Fruit fly (Drosophila melanogaster) whole organism, prepupa: ENCODE data around the gene CG7728.

Experiments used
- CG10669 ChIP-seq: fragments of 200-800 bp; sonication (Bioruptor generic); optimal IDR thresholded peaks from 3 replicates; lab custom pipeline; 2018; ENCODE audit warnings: missing biosample characterization, mild to moderate bottlenecking, missing genetic modification characterization, moderate library complexity
- CG11294 ChIP-seq: fragments of 200-800 bp; sonication (Bioruptor generic); IDR thresholded peaks from 2 replicates; pipeline ENCODE4 v1.3.6; 2022; ENCODE audit warnings: missing biosample characterization, missing genetic modification characterization
- CG11902 ChIP-seq: fragments of 200-800 bp; sonication (Bioruptor generic); optimal IDR thresholded peaks from 3 replicates; lab custom pipeline; 2016; ENCODE audit warnings: missing biosample characterization, missing genetic modification characterization
- CG15336 ChIP-seq: fragments of 200-800 bp; sonication (Bioruptor generic); IDR thresholded peaks from 2 replicates; pipeline ENCODE4 v1.3.6; 2022; ENCODE audit warnings: missing biosample characterization, missing genetic modification characterization
- CG1621 ChIP-seq: fragments of 200-800 bp; sonication (Bioruptor generic); optimal IDR thresholded peaks from 3 replicates; lab custom pipeline; 2018; ENCODE audit warnings: missing biosample characterization, mild to moderate bottlenecking, missing genetic modification characterization
- CG16779 ChIP-seq: fragments of 200-800 bp; sonication (Bioruptor generic); optimal IDR thresholded peaks from 3 replicates; lab custom pipeline; 2017; ENCODE audit warnings: missing biosample characterization, mild to moderate bottlenecking, missing genetic modification characterization
- CG3032 ChIP-seq: fragments of 200-800 bp; optimal IDR thresholded peaks from 2 replicates; lab custom pipeline; 2019; ENCODE audit warnings: missing biosample characterization, mild to moderate bottlenecking, missing genetic modification characterization, moderate library complexity
- CG31627 ChIP-seq: fragments of 200-800 bp; sonication (Bioruptor generic); optimal IDR thresholded peaks from 3 replicates; lab custom pipeline; 2016; ENCODE audit warnings: missing biosample characterization, missing genetic modification characterization
- CG34406 ChIP-seq: fragments of 200-800 bp; sonication (Bioruptor generic); optimal IDR thresholded peaks from 3 replicates; lab custom pipeline; 2016; ENCODE audit warnings: missing biosample characterization, missing genetic modification characterization
- CG3919 ChIP-seq: fragments of 200-800 bp; sonication (Bioruptor generic); optimal IDR thresholded peaks from 3 replicates; lab custom pipeline; 2016; ENCODE audit warnings: missing biosample characterization, missing genetic modification characterization
- CG4318 ChIP-seq: fragments of 200-800 bp; sonication (Bioruptor generic); optimal IDR thresholded peaks from 3 replicates; lab custom pipeline; 2017; ENCODE audit warnings: missing biosample characterization, mild to moderate bottlenecking, missing genetic modification characterization
- CG6163 ChIP-seq: fragments of 200-800 bp; sonication (Bioruptor generic); IDR thresholded peaks from 3 replicates; pipeline ENCODE4 v1.3.6; 2022; ENCODE audit warnings: missing biosample characterization, missing genetic modification characterization
- CG6276 ChIP-seq: fragments of 200-800 bp; sonication (Bioruptor generic); optimal IDR thresholded peaks from 2 replicates; lab custom pipeline; 2017; ENCODE audit warnings: missing biosample characterization, mild to moderate bottlenecking, missing genetic modification characterization
- CG6792 ChIP-seq: fragments of 200-800 bp; sonication (Bioruptor generic); optimal IDR thresholded peaks from 3 replicates; lab custom pipeline; 2016; ENCODE audit warnings: missing biosample characterization, missing genetic modification characterization
- CG6808 ChIP-seq: fragments of 200-800 bp; sonication (Bioruptor generic); optimal IDR thresholded peaks from 3 replicates; lab custom pipeline; 2017; ENCODE audit warnings: missing biosample characterization, missing genetic modification characterization, mild to moderate bottlenecking, moderate library complexity, missing genetic modification reagents
- CG6854 ChIP-seq: fragments of 200-800 bp; sonication (Bioruptor generic); optimal IDR thresholded peaks from 2 replicates; lab custom pipeline; 2017; ENCODE audit warnings: missing biosample characterization, mild to moderate bottlenecking, missing genetic modification characterization
- CG7368 ChIP-seq: fragments of 200-800 bp; sonication (Bioruptor generic); optimal IDR thresholded peaks from 3 replicates; lab custom pipeline; 2016; ENCODE audit warnings: missing biosample characterization, missing genetic modification characterization
- CG8319 ChIP-seq: fragments of 200-800 bp; sonication (Bioruptor generic); optimal IDR thresholded peaks from 3 replicates; lab custom pipeline; 2016; ENCODE audit warnings: missing biosample characterization, missing genetic modification characterization
- CG8632 ChIP-seq: fragments of 200-800 bp; sonication (Bioruptor generic); optimal IDR thresholded peaks from 3 replicates; lab custom pipeline; 2016; ENCODE audit warnings: missing biosample characterization, missing genetic modification characterization
- CG9139 ChIP-seq: fragments of 200-800 bp; sonication (Bioruptor generic); optimal IDR thresholded peaks from 3 replicates; lab custom pipeline; 2017; ENCODE audit warnings: missing biosample characterization, mild to moderate bottlenecking, missing genetic modification characterization
- Eip75B ChIP-seq: fragments of 200-800 bp; sonication (Bioruptor generic); optimal IDR thresholded peaks from 3 replicates; lab custom pipeline; 2016; ENCODE audit warnings: missing biosample characterization, missing genetic modification characterization
- Eip78C ChIP-seq: fragments of 200-800 bp; sonication (Bioruptor generic); peaks from one replicate; lab custom pipeline; 2016; ENCODE audit warnings: missing biosample characterization, missing genetic modification characterization
- Eip93F ChIP-seq: fragments of 200-800 bp; sonication (Bioruptor generic); optimal IDR thresholded peaks from 2 replicates; lab custom pipeline; 2016; ENCODE audit warnings: missing biosample characterization, mild to moderate bottlenecking, missing genetic modification characterization
- Ets21C ChIP-seq: fragments of 200-800 bp; sonication (Bioruptor generic); optimal IDR thresholded peaks from 3 replicates; lab custom pipeline; 2016; ENCODE audit warnings: missing biosample characterization, missing genetic modification characterization
- Ets96B ChIP-seq: fragments of 200-800 bp; optimal IDR thresholded peaks from 2 replicates; lab custom pipeline; 2019; ENCODE audit warnings: missing biosample characterization, mild to moderate bottlenecking, missing genetic modification characterization, moderate library complexity
- Hr38 ChIP-seq: sonication (Bioruptor generic); optimal IDR thresholded peaks from 2 replicates; lab custom pipeline; 2016; ENCODE audit warnings: missing biosample characterization, missing genetic modification characterization
- Hr39 ChIP-seq: fragments of 200-800 bp; sonication (Bioruptor generic); optimal IDR thresholded peaks from 2 replicates; lab custom pipeline; 2016; ENCODE audit warnings: missing biosample characterization, missing genetic modification characterization
- Hr4 ChIP-seq: fragments of 200-800 bp; sonication (Bioruptor generic); optimal IDR thresholded peaks from 3 replicates; lab custom pipeline; 2016; ENCODE audit warnings: missing biosample characterization, missing genetic modification characterization
- Met ChIP-seq: fragments of 200-800 bp; sonication (Bioruptor generic); optimal IDR thresholded peaks from 3 replicates; lab custom pipeline; 2016; ENCODE audit warnings: missing biosample characterization, missing genetic modification characterization
- OdsH ChIP-seq: fragments of 200-800 bp; sonication (Bioruptor generic); optimal IDR thresholded peaks from 3 replicates; lab custom pipeline; 2016; ENCODE audit warnings: missing biosample characterization, missing genetic modification characterization
- Smox ChIP-seq: fragments of 200-800 bp; sonication (Bioruptor generic); optimal IDR thresholded peaks from 3 replicates; lab custom pipeline; 2016; ENCODE audit warnings: missing biosample characterization, missing genetic modification characterization
- Sox102F ChIP-seq: fragments of 200-800 bp; sonication (Bioruptor generic); optimal IDR thresholded peaks from 2 replicates; lab custom pipeline; 2016; ENCODE audit warnings: missing biosample characterization, mild to moderate bottlenecking, missing genetic modification characterization
- Sox14 ChIP-seq: fragments of 200-800 bp; sonication (Bioruptor generic); optimal IDR thresholded peaks from 3 replicates; lab custom pipeline; 2016; ENCODE audit warnings: missing biosample characterization, missing genetic modification characterization
- achi ChIP-seq: fragments of 200-800 bp; sonication (Bioruptor generic); optimal IDR thresholded peaks from 3 replicates; lab custom pipeline; 2016; ENCODE audit warnings: missing biosample characterization, missing genetic modification characterization
- acj6 ChIP-seq: fragments of 200-800 bp; sonication (Bioruptor generic); optimal IDR thresholded peaks from 3 replicates; lab custom pipeline; 2016; ENCODE audit warnings: missing biosample characterization, missing genetic modification characterization
- cyc ChIP-seq: fragments of 200-800 bp; sonication (Bioruptor generic); optimal IDR thresholded peaks from 3 replicates; lab custom pipeline; 2016; ENCODE audit warnings: missing biosample characterization, missing genetic modification characterization
- dac ChIP-seq: fragments of 200-800 bp; sonication (Bioruptor generic); optimal IDR thresholded peaks from 2 replicates; lab custom pipeline; 2017; ENCODE audit warnings: missing biosample characterization, mild to moderate bottlenecking, missing genetic modification characterization
- dsx ChIP-seq: fragments of 200-800 bp; optimal IDR thresholded peaks from 3 replicates; lab custom pipeline; 2019; ENCODE audit warnings: missing biosample characterization, mild to moderate bottlenecking, missing genetic modification characterization, moderate library complexity; ENCODE audit not compliant: poor library complexity, severe bottlenecking
- eg ChIP-seq: fragments of 200-800 bp; sonication (Bioruptor generic); IDR thresholded peaks from 3 replicates; pipeline ENCODE4 v1.3.6; 2022; ENCODE audit warnings: missing biosample characterization, missing genetic modification characterization
- esn ChIP-seq: fragments of 200-800 bp; sonication (Bioruptor generic); optimal IDR thresholded peaks from 2 replicates; lab custom pipeline; 2016; ENCODE audit warnings: missing biosample characterization, mild to moderate bottlenecking, missing genetic modification characterization, moderate library complexity
- fd59A ChIP-seq: fragments of 200-800 bp; sonication (Bioruptor generic); optimal IDR thresholded peaks from 2 replicates; lab custom pipeline; 2017; ENCODE audit warnings: missing biosample characterization, mild to moderate bottlenecking, missing genetic modification characterization, missing genetic modification reagents
- fkh ChIP-seq: fragments of 200-800 bp; sonication (Bioruptor generic); optimal IDR thresholded peaks from 3 replicates; lab custom pipeline; 2017; ENCODE audit warnings: missing biosample characterization, mild to moderate bottlenecking, missing genetic modification characterization, moderate library complexity
- lz ChIP-seq: fragments of 200-800 bp; sonication (Bioruptor generic); optimal IDR thresholded peaks from 3 replicates; lab custom pipeline; 2016; ENCODE audit warnings: missing biosample characterization, missing genetic modification characterization
- pdm3 ChIP-seq: fragments of 200-800 bp; sonication (Bioruptor generic); optimal IDR thresholded peaks from 3 replicates; lab custom pipeline; 2016; ENCODE audit warnings: missing biosample characterization, missing genetic modification characterization
- salr ChIP-seq, 2 experiments: fragments of 200-800 bp; sonication (Bioruptor generic); optimal IDR thresholded peaks; 3 replicates each; lab custom pipeline; 2016 to 2018; ENCODE audit warnings: missing biosample characterization in 2 of 2, missing genetic modification characterization in 2 of 2, mild to moderate bottlenecking in 1 of 2
- spab ChIP-seq: fragments of 200-800 bp; sonication (Bioruptor generic); optimal IDR thresholded peaks from 2 replicates; lab custom pipeline; 2017; ENCODE audit warnings: missing biosample characterization, mild to moderate bottlenecking, missing genetic modification characterization, missing genetic modification reagents
- ss ChIP-seq, 2 experiments: fragments of 200-800 bp; sonication (Bioruptor generic); optimal IDR thresholded peaks; 2 replicates in 1 of 2; 3 replicates in 1 of 2; lab custom pipeline; 2017 to 2018; ENCODE audit warnings: mild to moderate bottlenecking in 2 of 2, missing biosample characterization in 2 of 2, missing genetic modification characterization in 2 of 2, moderate library complexity in 1 of 2
- svp ChIP-seq: fragments of 200-800 bp; sonication (Bioruptor generic); peaks from one replicate; lab custom pipeline; 2016; ENCODE audit warnings: missing biosample characterization, missing genetic modification characterization
- topi ChIP-seq: fragments of 200-800 bp; sonication (Bioruptor generic); optimal IDR thresholded peaks from 3 replicates; lab custom pipeline; 2016; ENCODE audit warnings: missing biosample characterization, missing genetic modification characterization
- vri ChIP-seq: fragments of 200-800 bp; sonication (Bioruptor generic); optimal IDR thresholded peaks from 3 replicates; lab custom pipeline; 2016; ENCODE audit warnings: missing biosample characterization, mild to moderate bottlenecking, missing genetic modification characterization

Gene CG7728

dm6 chr3L:17015663-17016575 is at the start of gene CG7728, which contains the start of gene CG6664:
Gene CG7728 (plus strand): TSS chr3L:17016536.
Gene CG6664 (minus strand): TSS chr3L:17016180.
- TF ChIP-seq CG6808 (GFP tag; lab: Kevin White, UChicago) (no peak), CG4318 (GFP tag; lab: Kevin White, UChicago) (no peak), CG11294 (GFP tag; lab: Robert Waterston, UW) (no peak; the same call in 1 of the 2 replicates), Eip75B (GFP tag; lab: Kevin White, UChicago) (no peak), CG6163 (GFP tag; lab: Robert Waterston, UW) (0 out of 3 replicates have a peak, but pooled peaks have one; percentile 47), Met (no peak), Hr39 (GFP tag; lab: Kevin White, UChicago) (peak; percentile 56), CG34406 (GFP tag; lab: Kevin White, UChicago) (no peak), eg (GFP tag; lab: Robert Waterston, UW) (no peak; the same call in 2 of the 3 replicates), CG10669 (no peak), Smox (no peak), CG6792 (peak; percentile 14), ss (GFP tag; optimal IDR thresholded peaks at IDR 0.05; lab: Kevin White, UChicago) (no peak), cyc (GFP tag; lab: Kevin White, UChicago) (peak; percentile 57), fkh (GFP tag; lab: Kevin White, UChicago) (peak; percentile 99), Ets96B (tag; lab: Kevin White, UChicago) (no peak), CG6854 (GFP tag; lab: Kevin White, UChicago) (no peak), dsx (GFP tag; lab: Kevin White, UChicago) (no peak), achi (no peak), CG15336 (GFP tag; lab: Robert Waterston, UW) (no peak), svp (GFP tag; lab: Kevin White, UChicago) (no peak), CG8632 (GFP tag; lab: Kevin White, UChicago) (peak; percentile 48), CG31627 (peak; percentile 65), Hr38 (no peak), spab (GFP tag; lab: Kevin White, UChicago) (no peak), dac (peak; percentile 15), Eip78C (GFP tag; lab: Kevin White, UChicago) (peak; percentile 60), pdm3 (no peak), topi (GFP tag; lab: Kevin White, UChicago) (peak; percentile 60), CG16779 (no peak), Eip93F (GFP tag; lab: Kevin White, UChicago) (no peak), CG11902 (GFP tag; lab: Kevin White, UChicago) (peak; percentile 41), CG9139 (GFP tag; lab: Kevin White, UChicago) (no peak), salr (GFP tag; optimal IDR thresholded peaks at IDR 0.05; lab: Kevin White, UChicago) (no peak), CG6276 (GFP tag; lab: Kevin White, UChicago) (no peak), CG8319 (GFP tag; lab: Kevin White, UChicago) (no peak), Sox14 (GFP tag; lab: Kevin White, UChicago) (peak; percentile 42), lz (GFP tag; lab: Kevin White, UChicago) (peak; percentile 71), Ets21C (GFP tag; lab: Kevin White, UChicago) (peak; percentile 54), Sox102F (GFP tag; lab: Kevin White, UChicago) (no peak), acj6 (no peak), Hr4 (GFP tag; lab: Kevin White, UChicago) (no peak), CG1621 (tag; lab: Kevin White, UChicago) (no peak), esn (GFP tag; lab: Kevin White, UChicago) (peak; percentile 67), OdsH (no peak), CG7368 (GFP tag; lab: Kevin White, UChicago) (no peak), CG3919 (GFP tag; lab: Kevin White, UChicago) (peak; percentile 33), fd59A (GFP tag; lab: Kevin White, UChicago) (peak; percentile 34), vri (GFP tag; lab: Kevin White, UChicago) (no peak), CG3032 (peak; percentile 64)
